Fruit fly (Drosophila melanogaster) whole organism, embryonic: ENCODE measurements around the gene hiro.

Experiments used
- Atf3 ChIP-seq: fragments of 200-800 bp; sonication (Bioruptor generic); optimal IDR thresholded peaks from 3 replicates; lab custom pipeline; 2016; ENCODE audit warnings: missing biosample characterization, missing genetic modification characterization
- CG17359 ChIP-seq: fragments of 200-800 bp; sonication (Bioruptor generic); optimal IDR thresholded peaks from 3 replicates; lab custom pipeline; 2018; ENCODE audit warnings: missing biosample characterization, mild to moderate bottlenecking, missing genetic modification characterization, moderate library complexity
- CG3995 ChIP-seq: fragments of 200-800 bp; sonication (Bioruptor generic); optimal IDR thresholded peaks from 3 replicates; lab custom pipeline; 2016; ENCODE audit warnings: missing biosample characterization, missing genetic modification characterization
- CG4617 ChIP-seq: fragments of 200-800 bp; sonication (Bioruptor generic); optimal IDR thresholded peaks from 3 replicates; lab custom pipeline; 2016; ENCODE audit warnings: missing biosample characterization, missing genetic modification characterization, borderline replicate concordance
- CG5953 ChIP-seq: fragments of 200-800 bp; sonication (Bioruptor generic); IDR thresholded peaks from 2 replicates; pipeline ENCODE4 v1.3.6; 2022; ENCODE audit warnings: missing biosample characterization, missing genetic modification characterization
- ap ChIP-seq: fragments of 200-800 bp; sonication (Bioruptor generic); IDR thresholded peaks from 2 replicates; pipeline ENCODE4 v1.3.6; 2022; ENCODE audit warnings: missing biosample characterization, missing genetic modification characterization
- cad ChIP-seq: fragments of >200 bp; optimal IDR thresholded peaks from 2 replicates; lab custom pipeline; 2017; ENCODE audit warnings: missing biosample characterization, missing genetic modification characterization
- lmd ChIP-seq: fragments of 200-800 bp; sonication (Bioruptor generic); IDR thresholded peaks from 2 replicates; pipeline ENCODE4 v1.3.6; 2022; ENCODE audit warnings: missing biosample characterization, missing genetic modification characterization
- otp ChIP-seq: fragments of 200-800 bp; sonication (Bioruptor generic); IDR thresholded peaks from 3 replicates; pipeline ENCODE4, ENCODE4 v1.3.6; 2022; ENCODE audit warnings: missing biosample characterization, missing genetic modification characterization
- vnd ChIP-seq: fragments of 200-800 bp; sonication (Bioruptor generic); IDR thresholded peaks from 3 replicates; pipeline ENCODE4 v1.3.6; 2022; ENCODE audit warnings: missing biosample characterization, missing genetic modification characterization; ENCODE audit not compliant: partially characterized antibody
- zf30C ChIP-seq: fragments of 200-800 bp; sonication (Bioruptor generic); optimal IDR thresholded peaks from 3 replicates; lab custom pipeline; 2018; ENCODE audit warnings: missing biosample characterization, mild to moderate bottlenecking, missing genetic modification characterization

dm6 chr3L:704661-705543, 17.1 kb upstream of the hiro start:
- TF ChIP-seq lmd (0 out of 2 replicates have a peak, but pooled peaks have one; percentile 35), zf30C (GFP tag; lab: Kevin White, UChicago) (no peak), CG17359 (peak; percentile 68), CG5953 (GFP tag; lab: Robert Waterston, UW) (no peak), otp (peak; percentile 59; the same call in 1 of the 3 replicates), CG4617 (GFP tag; lab: Kevin White, UChicago) (no peak), vnd (GFP tag; lab: Robert Waterston, UW) (no peak), CG3995 (GFP tag; lab: Kevin White, UChicago) (no peak), cad (GFP tag; lab: Kevin White, UChicago) (no peak), Atf3 (GFP tag; lab: Kevin White, UChicago) (no peak), ap (no peak)
